Fruit fly (Drosophila melanogaster) whole organism, embryonic: ENCODE data around the gene Bx.

ENCODE experiments used
- Bdp1 ChIP-seq: fragments of 200-800 bp; sonication (Bioruptor generic); optimal IDR thresholded peaks from 3 replicates; lab custom pipeline; 2016; ENCODE audit warnings: missing biosample characterization, missing genetic modification characterization
- CG12236 ChIP-seq: fragments of 200-800 bp; sonication (Bioruptor generic); optimal IDR thresholded peaks from 2 replicates; lab custom pipeline; 2016; ENCODE audit warnings: missing biosample characterization, missing genetic modification characterization
- CG12659 ChIP-seq: fragments of 200-800 bp; sonication (Bioruptor generic); optimal IDR thresholded peaks from 3 replicates; lab custom pipeline; 2017; ENCODE audit warnings: mild to moderate bottlenecking, missing biosample characterization, missing genetic modification reagents, missing genetic modification characterization
- CG13775 ChIP-seq: fragments of 200-800 bp; sonication (Bioruptor generic); optimal IDR thresholded peaks from 3 replicates; lab custom pipeline; 2017; ENCODE audit warnings: missing biosample characterization, mild to moderate bottlenecking, missing genetic modification characterization
- CG14860 ChIP-seq: fragments of 200-800 bp; sonication (Bioruptor generic); IDR thresholded peaks from 3 replicates; pipeline ENCODE4 v1.3.6; 2022; ENCODE audit warnings: missing biosample characterization, missing genetic modification characterization; ENCODE audit not compliant: partially characterized antibody
- CG15011 ChIP-seq: fragments of 200-800 bp; sonication (Bioruptor generic); optimal IDR thresholded peaks from 3 replicates; lab custom pipeline; 2018; ENCODE audit warnings: missing biosample characterization, mild to moderate bottlenecking, missing genetic modification characterization
- CG1603 ChIP-seq: fragments of 200-800 bp; sonication (Bioruptor generic); optimal IDR thresholded peaks from 2 replicates; lab custom pipeline; 2019; ENCODE audit warnings: missing biosample characterization, mild to moderate bottlenecking, missing genetic modification characterization, moderate library complexity
- CG16813 ChIP-seq: fragments of 200-800 bp; sonication (Bioruptor generic); IDR thresholded peaks from 3 replicates; pipeline ENCODE4 v1.3.6; 2022; ENCODE audit warnings: missing biosample characterization, missing genetic modification characterization; ENCODE audit not compliant: partially characterized antibody
- CG2116 ChIP-seq: fragments of 200-800 bp; sonication (Bioruptor generic); optimal IDR thresholded peaks from 3 replicates; lab custom pipeline; 2018; ENCODE audit warnings: missing biosample characterization, mild to moderate bottlenecking, missing genetic modification characterization
- CG30020 ChIP-seq: fragments of 200-800 bp; optimal IDR thresholded peaks from 2 replicates; lab custom pipeline; 2019; ENCODE audit warnings: missing biosample characterization, mild to moderate bottlenecking, missing genetic modification characterization, moderate library complexity
- CG3163 ChIP-seq: fragments of 200-800 bp; sonication (Bioruptor generic); optimal IDR thresholded peaks from 3 replicates; lab custom pipeline; 2016; ENCODE audit warnings: missing biosample characterization, missing genetic modification characterization
- CG33557 ChIP-seq: fragments of 200-800 bp; sonication (Bioruptor generic); optimal IDR thresholded peaks from 2 replicates; lab custom pipeline; 2019; ENCODE audit warnings: missing biosample characterization, mild to moderate bottlenecking, missing genetic modification characterization, moderate library complexity
- CG34224 ChIP-seq: fragments of 200-800 bp; sonication (Bioruptor generic); IDR thresholded peaks from 3 replicates; pipeline ENCODE4 v1.3.6; 2022; ENCODE audit warnings: missing biosample characterization, missing genetic modification characterization; ENCODE audit not compliant: partially characterized antibody
- CG34376 ChIP-seq: fragments of 200-800 bp; sonication (Bioruptor generic); optimal IDR thresholded peaks from 2 replicates; lab custom pipeline; 2018; ENCODE audit warnings: missing biosample characterization, mild to moderate bottlenecking, missing genetic modification characterization
- CG34422 ChIP-seq: fragments of 200-800 bp; sonication (Bioruptor generic); IDR thresholded peaks from 3 replicates; pipeline ENCODE4 v1.3.6; 2022; ENCODE audit warnings: missing biosample characterization, missing genetic modification characterization
- CG5180 ChIP-seq: fragments of 200-800 bp; sonication (Bioruptor generic); optimal IDR thresholded peaks from 3 replicates; lab custom pipeline; 2017; ENCODE audit warnings: missing biosample characterization, missing genetic modification characterization, mild to moderate bottlenecking, moderate library complexity, missing genetic modification reagents
- CG6175 ChIP-seq: fragments of 200-800 bp; sonication (Bioruptor generic); IDR thresholded peaks from 3 replicates; pipeline ENCODE4 v1.3.6; 2022; ENCODE audit warnings: missing biosample characterization, missing genetic modification characterization
- CG6654 ChIP-seq: fragments of 200-800 bp; sonication (Bioruptor generic); optimal IDR thresholded peaks from 2 replicates; lab custom pipeline; 2017; ENCODE audit warnings: missing biosample characterization, mild to moderate bottlenecking, missing genetic modification characterization
- CG8924 ChIP-seq: fragments of 200-800 bp; optimal IDR thresholded peaks from 3 replicates; lab custom pipeline; 2019; ENCODE audit warnings: missing biosample characterization, mild to moderate bottlenecking, missing genetic modification characterization, moderate library complexity
- Chrac-16 ChIP-seq: fragments of 200-800 bp; sonication (Bioruptor generic); optimal IDR thresholded peaks from 3 replicates; lab custom pipeline; 2016; ENCODE audit warnings: missing biosample characterization, missing genetic modification characterization
- Deaf1 ChIP-seq: fragments of 200-800 bp; optimal IDR thresholded peaks from 3 replicates; lab custom pipeline; 2019; ENCODE audit warnings: missing biosample characterization, mild to moderate bottlenecking, missing genetic modification characterization, moderate library complexity
- Dip2 ChIP-seq: fragments of 200-800 bp; sonication (Bioruptor generic); IDR thresholded peaks from 2 replicates; pipeline ENCODE4 v1.3.6; 2022; ENCODE audit warnings: missing biosample characterization, missing genetic modification characterization
- Dll ChIP-seq: fragments of 200-800 bp; sonication (Bioruptor generic); IDR thresholded peaks from 4 replicates; pipeline ENCODE4 v1.3.6; 2022; ENCODE audit warnings: missing biosample characterization, missing genetic modification characterization; ENCODE audit not compliant: partially characterized antibody
- Dp ChIP-seq: fragments of 200-800 bp; sonication (Bioruptor generic); optimal IDR thresholded peaks from 2 replicates; lab custom pipeline; 2018; ENCODE audit warnings: missing biosample characterization, mild to moderate bottlenecking, missing genetic modification characterization, moderate library complexity
- Dref ChIP-seq: fragments of 200-800 bp; sonication (Bioruptor generic); IDR thresholded peaks from 2 replicates; pipeline ENCODE4 v1.3.6; 2022; ENCODE audit warnings: missing biosample characterization, missing genetic modification characterization
- Fer1 ChIP-seq: fragments of 200-800 bp; sonication (Bioruptor generic); optimal IDR thresholded peaks from 2 replicates; lab custom pipeline; 2017; ENCODE audit warnings: missing biosample characterization, mild to moderate bottlenecking, missing genetic modification characterization
- HLH4C ChIP-seq: fragments of 200-800 bp; sonication (Bioruptor generic); IDR thresholded peaks from 3 replicates; pipeline ENCODE4 v1.3.6; 2022; ENCODE audit warnings: missing biosample characterization, missing genetic modification characterization; ENCODE audit not compliant: partially characterized antibody
- HmgZ ChIP-seq: fragments of 200-800 bp; sonication (Bioruptor generic); optimal IDR thresholded peaks from 2 replicates; lab custom pipeline; 2018; ENCODE audit warnings: missing biosample characterization, mild to moderate bottlenecking, missing genetic modification characterization
- NK7.1 ChIP-seq: fragments of 200-800 bp; sonication (Bioruptor generic); optimal IDR thresholded peaks from 3 replicates; lab custom pipeline; 2016; ENCODE audit warnings: missing biosample characterization, missing genetic modification characterization
- Scr ChIP-seq: fragments of 200-800 bp; sonication (Bioruptor generic); IDR thresholded peaks from 2 replicates; pipeline ENCODE4 v1.3.6; 2022; ENCODE audit warnings: missing biosample characterization, missing genetic modification characterization; ENCODE audit not compliant: partially characterized antibody
- Six4 ChIP-seq: fragments of 200-800 bp; sonication (Bioruptor generic); optimal IDR thresholded peaks from 2 replicates; lab custom pipeline; 2016; ENCODE audit warnings: missing biosample characterization, missing genetic modification characterization
- al ChIP-seq: fragments of 200-800 bp; sonication (Bioruptor generic); IDR thresholded peaks from 2 replicates; pipeline ENCODE4 v1.3.6; 2022; ENCODE audit warnings: missing biosample characterization, missing genetic modification characterization
- ato ChIP-seq: fragments of 200-800 bp; sonication (Bioruptor generic); IDR thresholded peaks from 2 replicates; pipeline ENCODE4 v1.3.6; 2022; ENCODE audit warnings: missing biosample characterization, missing genetic modification characterization; ENCODE audit not compliant: partially characterized antibody
- bbx ChIP-seq: fragments of 200-800 bp; sonication (Bioruptor generic); IDR thresholded peaks from 2 replicates; pipeline ENCODE4 v1.3.6; 2022; ENCODE audit warnings: missing biosample characterization, missing genetic modification characterization; ENCODE audit not compliant: partially characterized antibody
- caup ChIP-seq: fragments of 200-800 bp; sonication (Bioruptor generic); optimal IDR thresholded peaks from 3 replicates; lab custom pipeline; 2017; ENCODE audit warnings: missing biosample characterization, mild to moderate bottlenecking, missing genetic modification characterization, moderate library complexity; ENCODE audit not compliant: severe bottlenecking
- exex ChIP-seq: fragments of 200-800 bp; sonication (Bioruptor generic); optimal IDR thresholded peaks from 4 replicates; lab custom pipeline; 2018; ENCODE audit warnings: missing biosample characterization, mild to moderate bottlenecking, missing genetic modification characterization, moderate library complexity
- ftz-f1 ChIP-seq: fragments of 200-800 bp; sonication (Bioruptor generic); optimal IDR thresholded peaks from 2 replicates; lab custom pipeline; 2016; ENCODE audit warnings: missing biosample characterization, missing genetic modification characterization
- gfzf ChIP-seq: fragments of 200-800 bp; sonication (Bioruptor generic); optimal IDR thresholded peaks from 2 replicates; lab custom pipeline; 2016; ENCODE audit warnings: missing biosample characterization, mild to moderate bottlenecking, missing genetic modification characterization, moderate library complexity
- inv ChIP-seq: fragments of 200-800 bp; sonication (Bioruptor generic); IDR thresholded peaks from 2 replicates; pipeline ENCODE4 v1.3.6; 2022; ENCODE audit warnings: missing biosample characterization, missing genetic modification characterization; ENCODE audit not compliant: partially characterized antibody
- nerfin-2 ChIP-seq: fragments of 200-800 bp; sonication (Bioruptor generic); IDR thresholded peaks from 2 replicates; pipeline ENCODE4 v1.3.6; 2022; ENCODE audit warnings: missing biosample characterization, missing genetic modification characterization; ENCODE audit not compliant: partially characterized antibody
- p53 ChIP-seq: fragments of 200-800 bp; sonication (Bioruptor generic); optimal IDR thresholded peaks from 2 replicates; lab custom pipeline; 2016; ENCODE audit warnings: missing biosample characterization, missing genetic modification characterization
- pb ChIP-seq: fragments of 200-800 bp; sonication (Bioruptor generic); optimal IDR thresholded peaks from 3 replicates; lab custom pipeline; 2016; ENCODE audit warnings: missing biosample characterization, missing genetic modification characterization
- row ChIP-seq: fragments of 200-800 bp; sonication (Bioruptor generic); IDR thresholded peaks from 3 replicates; pipeline ENCODE4 v1.3.6; 2022; ENCODE audit warnings: missing biosample characterization, missing genetic modification characterization
- so ChIP-seq: fragments of 200-800 bp; sonication (Bioruptor generic); IDR thresholded peaks from 3 replicates; pipeline ENCODE4 v1.3.6; 2022; ENCODE audit warnings: missing biosample characterization, missing genetic modification characterization
- tll ChIP-seq, 2 experiments: fragments of 200-800 bp in 1 of 2; fragments of >200 bp in 1 of 2; sonication (Bioruptor generic) in 1 of 2; optimal IDR thresholded peaks; 2 replicates each; lab custom pipeline; 2017 to 2019; ENCODE audit warnings: missing biosample characterization in 2 of 2, missing genetic modification characterization in 2 of 2, mild to moderate bottlenecking in 1 of 2, moderate library complexity in 1 of 2
- unc-4 ChIP-seq: fragments of 200-800 bp; sonication (Bioruptor generic); IDR thresholded peaks from 2 replicates; pipeline ENCODE4 v1.3.6; 2022; ENCODE audit warnings: missing biosample characterization, missing genetic modification characterization; ENCODE audit not compliant: partially characterized antibody
- vnd ChIP-seq: fragments of 200-800 bp; sonication (Bioruptor generic); IDR thresholded peaks from 3 replicates; pipeline ENCODE4 v1.3.6; 2022; ENCODE audit warnings: missing biosample characterization, missing genetic modification characterization; ENCODE audit not compliant: partially characterized antibody
- zen2 ChIP-seq: fragments of 200-800 bp; sonication (Bioruptor generic); IDR thresholded peaks from 3 replicates; pipeline ENCODE4 v1.3.6; 2022; ENCODE audit warnings: missing biosample characterization, missing genetic modification characterization; ENCODE audit not compliant: partially characterized antibody

The Bx gene

dm6 chrX:18512271-18512679 is 3.0 kb upstream of the Bx start, which contains the start of gene Ggt-1 (continued):
- TF ChIP-seq CG6175 (GFP tag; lab: Robert Waterston, UW) (0 out of 3 replicates have a peak, but pooled peaks have one; percentile 51), Scr (GFP tag; lab: Robert Waterston, UW) (peak; percentile 91), CG16813 (GFP tag; lab: Robert Waterston, UW) (peak; percentile 92), zen2 (GFP tag; lab: Robert Waterston, UW) (peak; percentile 97), CG15011 (GFP tag; lab: Kevin White, UChicago) (no peak), al (GFP tag; lab: Robert Waterston, UW) (no peak), row (GFP tag; lab: Robert Waterston, UW) (0 out of 3 replicates have a peak, but pooled peaks have one; percentile 14), CG3163 (no peak), CG12659 (GFP tag; lab: Kevin White, UChicago) (peak; percentile 40), tll (GFP tag; optimal IDR thresholded peaks at IDR 0.05; lab: Kevin White, UChicago) (no peak), HLH4C (GFP tag; lab: Robert Waterston, UW) (peak; percentile 98), CG34422 (GFP tag; lab: Robert Waterston, UW) (0 out of 3 replicates have a peak, but pooled peaks have one; percentile 17), CG34224 (peak; percentile 96), CG1603 (tag; lab: Kevin White, UChicago) (peak; percentile 99), bbx (GFP tag; lab: Robert Waterston, UW) (peak; percentile 96), Dll (GFP tag; lab: Robert Waterston, UW) (peak; percentile 95), CG2116 (peak; percentile 46), inv (GFP tag; lab: Robert Waterston, UW) (peak; percentile 76), CG6654 (GFP tag; lab: Kevin White, UChicago) (no peak), gfzf (no peak), exex (tag; lab: Kevin White, UChicago) (no peak), NK7.1 (no peak), Six4 (GFP tag; lab: Kevin White, UChicago) (no peak), unc-4 (peak; percentile 93), pb (peak; percentile 30), CG33557 (GFP tag; lab: Kevin White, UChicago) (no peak), nerfin-2 (GFP tag; lab: Robert Waterston, UW) (peak; percentile 97), HmgZ (tag; lab: Kevin White, UChicago) (peak; percentile 16), caup (GFP tag; lab: Kevin White, UChicago) (peak; percentile 14), Chrac-16 (no peak), ftz-f1 (GFP tag; lab: Kevin White, UChicago) (peak; percentile 72), CG5180 (GFP tag; lab: Kevin White, UChicago) (peak; percentile 92), CG8924 (tag; lab: Kevin White, UChicago) (no peak), CG30020 (peak; percentile 23), Bdp1 (GFP tag; lab: Kevin White, UChicago) (no peak), CG34376 (GFP tag; lab: Kevin White, UChicago) (peak; percentile 35), Deaf1 (tag; lab: Kevin White, UChicago) (peak; percentile 68), CG14860 (GFP tag; lab: Robert Waterston, UW) (peak; percentile 96), vnd (GFP tag; lab: Robert Waterston, UW) (peak; percentile 93), Fer1 (GFP tag; lab: Kevin White, UChicago) (peak; percentile 6), Dip2 (GFP tag; lab: Robert Waterston, UW) (no peak), ato (GFP tag; lab: Robert Waterston, UW) (peak; percentile 94), CG13775 (GFP tag; lab: Kevin White, UChicago) (no peak), Dp (GFP tag; lab: Kevin White, UChicago) (peak; percentile 34), p53 (GFP tag; lab: Kevin White, UChicago) (no peak), so (GFP tag; lab: Robert Waterston, UW) (peak; percentile 50; the same call in 1 of the 3 replicates), Dref (peak; percentile 81), CG12236 (GFP tag; lab: Kevin White, UChicago) (no peak)
